Worm (Caenorhabditis elegans): Measurements from ENCODE around the gene B0001.7.
"Not testable (repeated sequence)": the region's sequence is repeated elsewhere in the genome, so short reads cannot be mapped to it uniquely, and the experiment has no call there.

The B0001.7 gene

DNA sequence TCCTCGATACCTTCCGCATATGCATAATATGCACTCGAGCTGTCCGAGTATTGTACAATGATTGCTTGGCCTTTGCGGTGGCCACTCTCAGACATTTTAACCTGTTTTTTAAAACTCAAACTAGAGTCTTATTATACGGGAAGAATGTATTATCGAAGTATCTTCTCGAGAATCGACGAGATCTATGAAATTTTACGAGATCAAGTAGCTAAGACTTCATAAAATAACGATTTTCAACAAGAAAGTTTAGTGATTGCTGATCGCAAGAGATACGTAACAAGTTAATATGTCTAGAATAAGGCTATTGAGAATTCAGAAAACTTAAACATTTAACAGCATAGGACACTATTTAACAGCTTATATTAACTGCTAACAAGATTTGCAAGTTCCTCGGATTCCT lies 10.8 kb downstream of the B0001.7 start, which contains the start of gene B0001.5:
B0001.5 (minus strand) TSS at position 101 of the 400 bp plus-strand sequence.
- TF ChIP-seq ceh-100 (GFP tag; IDR thresholded peaks at IDR 0.05) (no peak), B0019.2 (GFP tag; conservative IDR thresholded peaks at IDR 0.05) (no peak), ceh-91 (GFP tag; IDR thresholded peaks at IDR 0.05) (no peak), die-1 (tag; optimal IDR thresholded peaks at IDR 0.05) (no peak)

- 0 out of 2 replicates have a peak, but pooled peaks have one; percentile 41 for TF ChIP-seq Y79H2A.3 (GFP tag; conservative IDR thresholded peaks at IDR 0.05)
- no peak for TF ChIP-seq lin-26 (GFP tag; IDR thresholded peaks at IDR 0.05)
- TF ChIP-seq hrde-1 (tag; optimal IDR thresholded peaks at IDR 0.05; ENCODE audit: borderline replicate concordance) = no peak
- TF ChIP-seq nfya-1 (tag; optimal IDR thresholded peaks at IDR 0.05; ENCODE audit: borderline replicate concordance, insufficient read depth) = no peak
- TF ChIP-seq D2030.7 (GFP tag; IDR thresholded peaks at IDR 0.05) = no peak
Measured at ce11 chrIV:12140959-12141358, 13.1 kb downstream of the B0001.7 start, which contains the start of gene B0001.8. B0001.8 (minus strand) TSS chrIV:12141059.

ce11 chrIV:12138093-12138492 lies 16.0 kb downstream of the B0001.7 start, which contains the start of gene B0001.4:
B0001.4 (minus strand) TSS chrIV:12138193.
- TF ChIP-seq Y53G8AR.9 (GFP tag; conservative IDR thresholded peaks at IDR 0.05); ets-4 (GFP tag; optimal IDR thresholded peaks at IDR 0.05); aptf-2 (GFP tag; conservative IDR thresholded peaks at IDR 0.05): not testable (repeated sequence)

ce11 chrIV:12134991-12135390 lies 19.1 kb downstream of the B0001.7 start:
- TF ChIP-seq ztf-22 (GFP tag; optimal IDR thresholded peaks at IDR 0.05) (no peak), zfh-2 (GFP tag; conservative IDR thresholded peaks at IDR 0.05) (no peak), him-1 (tag; optimal IDR thresholded peaks at IDR 0.05) (peak; percentile 99), hrde-1 (tag; optimal IDR thresholded peaks at IDR 0.05; ENCODE audit: borderline replicate concordance) (peak; percentile 23), nhr-120 (GFP tag; IDR thresholded peaks at IDR 0.05) (no peak), unc-62 (GFP tag; optimal IDR thresholded peaks at IDR 0.05) (no peak), F52B5.7 (tag; optimal IDR thresholded peaks at IDR 0.05) (no peak), Y67H2A.10 (GFP tag; conservative IDR thresholded peaks at IDR 0.05) (no peak), lsl-1 (GFP tag; optimal IDR thresholded peaks at IDR 0.05) (peak; percentile 1)

DNA sequence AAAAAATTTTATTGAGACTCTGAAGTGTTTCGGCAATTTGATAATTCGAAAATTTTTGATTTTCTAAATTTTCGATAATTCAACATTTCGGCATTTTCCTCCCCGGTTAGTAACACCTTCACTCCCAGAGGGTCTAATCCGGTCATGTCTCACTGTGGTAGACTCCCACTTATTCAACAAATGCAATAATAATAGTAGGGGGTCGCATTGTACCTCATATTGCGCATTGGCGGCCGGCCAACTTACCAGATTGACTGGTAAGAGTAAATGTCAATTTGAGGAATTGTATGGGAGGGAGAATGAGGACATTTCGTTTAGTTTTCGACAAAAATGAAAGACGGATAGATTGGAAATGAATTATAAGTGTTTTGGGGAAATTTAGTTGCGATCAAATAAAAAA lies 20.3 kb downstream of the B0001.7 start:
- TF ChIP-seq lin-35 (GFP tag; optimal IDR thresholded peaks at IDR 0.05) = no peak
- no peak for TF ChIP-seq Y56A3A.18 (GFP tag; IDR thresholded peaks at IDR 0.05)

- no peak for TF ChIP-seq lin-35 (GFP tag; optimal IDR thresholded peaks at IDR 0.05)
- peak; percentile 45 for TF ChIP-seq snpc-1.1 (tag; optimal IDR thresholded peaks at IDR 0.05; ENCODE audit: insufficient read depth)
- TF ChIP-seq snpc-4 (GFP tag; optimal IDR thresholded peaks at IDR 0.05) = peak; percentile 19
- peak in 2 of 4 experiments; percentile 44 to 69 for TF ChIP-seq snpc-4 (tag; optimal IDR thresholded peaks at IDR 0.05)
Measured at ce11 chrIV:12131308-12132072, 22.6 kb downstream of the B0001.7 start.

DNA sequence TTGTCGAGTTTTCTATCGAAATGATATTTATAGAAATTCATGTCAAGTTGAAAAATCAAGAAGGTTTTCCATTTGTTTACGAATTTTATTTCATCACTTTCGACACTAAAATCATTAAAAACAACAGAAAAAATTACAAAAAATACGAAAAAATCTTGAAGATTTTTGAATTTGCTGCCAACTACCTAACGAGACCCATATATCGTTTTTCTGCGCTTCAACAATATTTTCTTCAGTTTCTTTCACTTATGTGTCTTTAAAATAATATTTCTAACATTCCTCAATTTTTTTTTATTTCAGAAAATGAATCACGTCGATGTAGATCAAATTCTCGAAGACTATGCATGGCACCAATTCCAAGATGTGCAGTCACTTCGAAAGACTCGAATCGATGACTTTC lies 24.8 kb downstream of the B0001.7 start, which contains the start of gene lin-24:
lin-24 (plus strand) TSS at position 301 of the 400 bp plus-strand sequence.
- TF ChIP-seq F22D6.2 (tag; optimal IDR thresholded peaks at IDR 0.05) = no peak
- no peak for TF ChIP-seq F49E8.2 (tag; optimal IDR thresholded peaks at IDR 0.05; ENCODE audit: insufficient read depth)
- no peak for TF ChIP-seq aptf-3 (GFP tag; IDR thresholded peaks at IDR 0.05)
- TF ChIP-seq nhr-80 (tag; optimal IDR thresholded peaks at IDR 0.05) = no peak
- TF ChIP-seq C06A6.2 (GFP tag; conservative IDR thresholded peaks at IDR 0.05) = no peak
- no peak for TF ChIP-seq ztf-3 (GFP tag; optimal IDR thresholded peaks at IDR 0.05)
- TF ChIP-seq fkh-3 (tag; optimal IDR thresholded peaks at IDR 0.05) = no peak
- no peak for TF ChIP-seq F52B5.7 (tag; optimal IDR thresholded peaks at IDR 0.05)
- TF ChIP-seq Y67H2A.10 (GFP tag; conservative IDR thresholded peaks at IDR 0.05) = no peak
- TF ChIP-seq dpff-1 (tag; optimal IDR thresholded peaks at IDR 0.05) = no peak
- TF ChIP-seq F57A8.1 (GFP tag; optimal IDR thresholded peaks at IDR 0.05) = no peak
- TF ChIP-seq him-1 (tag; optimal IDR thresholded peaks at IDR 0.05) = no peak
- TF ChIP-seq somi-1 (GFP tag; optimal IDR thresholded peaks at IDR 0.05) = no peak
- TF ChIP-seq ztf-25 (GFP tag; IDR thresholded peaks at IDR 0.05) = no peak
- TF ChIP-seq madf-10 (tag; optimal IDR thresholded peaks at IDR 0.05) = no peak
